Fruit fly (Drosophila melanogaster) whole organism, adult: ENCODE measurements around the gene CG32066.

Experiments used
- CG11617 ChIP-seq: fragments of 200-800 bp; sonication (Bioruptor generic); optimal IDR thresholded peaks from 2 replicates; lab custom pipeline; 2017; ENCODE audit warnings: mild to moderate bottlenecking, missing biosample characterization, missing genetic modification reagents, missing genetic modification characterization
- CG12768 ChIP-seq: fragments of 200-800 bp; sonication (Bioruptor generic); optimal IDR thresholded peaks from 2 replicates; lab custom pipeline; 2017; ENCODE audit warnings: missing biosample characterization, missing genetic modification characterization, mild to moderate bottlenecking, moderate library complexity, missing genetic modification reagents
- CG14711 ChIP-seq: fragments of 200-800 bp; sonication (Bioruptor generic); optimal IDR thresholded peaks from 2 replicates; lab custom pipeline; 2018; ENCODE audit warnings: missing biosample characterization, mild to moderate bottlenecking, missing genetic modification characterization, moderate library complexity
- CG1620 ChIP-seq: fragments of 200-800 bp; sonication (Bioruptor generic); optimal IDR thresholded peaks from 2 replicates; lab custom pipeline; 2016; ENCODE audit warnings: missing biosample characterization, missing genetic modification characterization
- CG33017 ChIP-seq: fragments of 200-800 bp; sonication (Bioruptor generic); optimal IDR thresholded peaks from 2 replicates; lab custom pipeline; 2018; ENCODE audit warnings: missing biosample characterization, mild to moderate bottlenecking, missing genetic modification characterization, moderate library complexity
- CG5204 ChIP-seq: fragments of 200-800 bp; sonication (Bioruptor generic); optimal IDR thresholded peaks from 2 replicates; lab custom pipeline; 2016; ENCODE audit warnings: missing biosample characterization, missing genetic modification characterization
- CG7045 ChIP-seq: fragments of 200-800 bp; sonication (Bioruptor generic); optimal IDR thresholded peaks from 2 replicates; lab custom pipeline; 2017; ENCODE audit warnings: missing biosample characterization, mild to moderate bottlenecking, missing genetic modification characterization
- CG7101 ChIP-seq: fragments of 200-800 bp; sonication (Bioruptor generic); optimal IDR thresholded peaks from 2 replicates; lab custom pipeline; 2018; ENCODE audit warnings: missing biosample characterization, mild to moderate bottlenecking, missing genetic modification characterization, moderate library complexity
- Clk ChIP-seq: fragments of 200-800 bp; sonication (Bioruptor generic); optimal IDR thresholded peaks from 2 replicates; lab custom pipeline; 2017; ENCODE audit warnings: missing biosample characterization, missing genetic modification characterization
- Crg-1 ChIP-seq: fragments of 200-800 bp; sonication (Bioruptor generic); optimal IDR thresholded peaks from 2 replicates; lab custom pipeline; 2016; ENCODE audit warnings: missing biosample characterization, missing genetic modification characterization
- Hr96 ChIP-seq: fragments of 200-800 bp; sonication (Bioruptor generic); optimal IDR thresholded peaks from 2 replicates; lab custom pipeline; 2016; ENCODE audit warnings: missing biosample characterization, missing genetic modification characterization
- Mnt ChIP-seq: fragments of 200-800 bp; sonication (Bioruptor generic); optimal IDR thresholded peaks from 2 replicates; lab custom pipeline; 2016; ENCODE audit warnings: missing biosample characterization, mild to moderate bottlenecking, missing genetic modification characterization
- bab1 ChIP-seq: fragments of 200-800 bp; sonication (Bioruptor generic); optimal IDR thresholded peaks from 3 replicates; lab custom pipeline; 2019; ENCODE audit warnings: missing biosample characterization, mild to moderate bottlenecking, missing genetic modification characterization, moderate library complexity
- cic ChIP-seq: fragments of 200-800 bp; sonication (Bioruptor generic); optimal IDR thresholded peaks from 2 replicates; lab custom pipeline; 2017; ENCODE audit warnings: missing biosample characterization, mild to moderate bottlenecking, missing genetic modification characterization, moderate library complexity
- cnc ChIP-seq, 2 experiments: fragments of >200 bp; optimal IDR thresholded peaks; 2 replicates each; lab custom pipeline; 2017
- kay ChIP-seq: fragments of 200-800 bp; sonication (Bioruptor generic); peaks from one replicate; lab custom pipeline; 2016; ENCODE audit warnings: missing biosample characterization, missing genetic modification characterization, borderline replicate concordance
- ovo ChIP-seq: fragments of 200-800 bp; sonication (Bioruptor generic); optimal IDR thresholded peaks from 2 replicates; lab custom pipeline; 2016; ENCODE audit warnings: missing biosample characterization, missing genetic modification characterization
- pad ChIP-seq: fragments of 200-800 bp; sonication (Bioruptor generic); optimal IDR thresholded peaks from 3 replicates; lab custom pipeline; 2017; ENCODE audit warnings: missing biosample characterization, missing genetic modification characterization, mild to moderate bottlenecking, moderate library complexity, missing genetic modification reagents
- tj ChIP-seq: fragments of 200-800 bp; sonication (Bioruptor generic); optimal IDR thresholded peaks from 3 replicates; lab custom pipeline; 2017; ENCODE audit warnings: missing biosample characterization, mild to moderate bottlenecking, missing genetic modification characterization, moderate library complexity
- toe ChIP-seq: fragments of 200-800 bp; sonication (Bioruptor generic); optimal IDR thresholded peaks from 2 replicates; lab custom pipeline; 2016; ENCODE audit warnings: missing biosample characterization, missing genetic modification characterization

The CG32066 gene

DNA sequence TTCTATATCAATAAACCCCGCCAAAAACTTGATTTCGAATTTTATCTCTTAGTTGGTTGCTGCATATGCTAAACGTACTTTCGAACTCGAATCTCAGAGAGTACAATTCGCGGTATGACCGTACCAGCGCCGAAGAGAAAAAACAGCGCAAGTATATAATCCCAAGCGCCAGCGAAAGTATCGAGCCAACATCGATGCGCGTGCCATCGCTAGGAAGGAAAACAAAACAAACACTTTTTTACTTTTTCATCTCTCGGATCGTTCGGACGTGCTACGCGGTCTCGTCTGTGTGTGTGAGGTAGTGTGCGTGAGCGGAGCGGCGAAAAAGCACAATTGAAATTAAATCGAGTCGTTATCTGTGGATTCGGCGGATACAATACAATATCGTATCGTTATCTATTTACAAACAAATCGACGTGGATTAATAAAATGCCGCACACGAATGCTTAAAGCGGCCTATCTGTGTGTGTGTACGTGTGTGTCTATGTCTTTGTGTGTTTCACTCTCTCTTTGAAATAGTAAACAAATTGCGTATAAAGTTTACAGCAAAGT, 3.8 kb upstream of the CG32066 start, which contains the start of gene simj:
simj (plus strand) TSS at position 229 of the 552 bp plus-strand sequence.
- peak; percentile 39 for TF ChIP-seq CG1620
- TF ChIP-seq CG14711 (tag; lab: Kevin White, UChicago): peak; percentile 39
- peak; percentile 54 for TF ChIP-seq Hr96 (GFP tag; lab: Kevin White, UChicago)
- TF ChIP-seq bab1 (GFP tag; lab: Kevin White, UChicago): peak; percentile 76
- TF ChIP-seq CG11617 (GFP tag; lab: Kevin White, UChicago): peak; percentile 59
- TF ChIP-seq CG7045: peak; percentile 28
- TF ChIP-seq CG5204 (GFP tag; lab: Kevin White, UChicago): no peak
- no peak for TF ChIP-seq cnc (optimal IDR thresholded peaks at IDR 0.05; lab: Kevin White, UChicago)
- peak; percentile 43 for TF ChIP-seq Crg-1 (GFP tag; lab: Kevin White, UChicago)
- no peak for TF ChIP-seq Clk (GFP tag; lab: Kevin White, UChicago)
- peak; percentile 72 for TF ChIP-seq CG12768 (GFP tag; lab: Kevin White, UChicago)
- TF ChIP-seq kay (GFP tag; lab: Kevin White, UChicago): peak; percentile 67
- peak; percentile 78 for TF ChIP-seq Mnt (GFP tag; lab: Kevin White, UChicago)
- peak; percentile 45 for TF ChIP-seq pad (GFP tag; lab: Kevin White, UChicago)
- peak; percentile 76 for TF ChIP-seq CG33017 (tag; lab: Kevin White, UChicago)
- peak; percentile 6 for TF ChIP-seq toe
- peak; percentile 56 for TF ChIP-seq ovo (GFP tag; lab: Kevin White, UChicago)
- peak; percentile 51 for TF ChIP-seq tj
- TF ChIP-seq CG7101: peak; percentile 78
- peak; percentile 89 for TF ChIP-seq cic (GFP tag; lab: Kevin White, UChicago)

DNA sequence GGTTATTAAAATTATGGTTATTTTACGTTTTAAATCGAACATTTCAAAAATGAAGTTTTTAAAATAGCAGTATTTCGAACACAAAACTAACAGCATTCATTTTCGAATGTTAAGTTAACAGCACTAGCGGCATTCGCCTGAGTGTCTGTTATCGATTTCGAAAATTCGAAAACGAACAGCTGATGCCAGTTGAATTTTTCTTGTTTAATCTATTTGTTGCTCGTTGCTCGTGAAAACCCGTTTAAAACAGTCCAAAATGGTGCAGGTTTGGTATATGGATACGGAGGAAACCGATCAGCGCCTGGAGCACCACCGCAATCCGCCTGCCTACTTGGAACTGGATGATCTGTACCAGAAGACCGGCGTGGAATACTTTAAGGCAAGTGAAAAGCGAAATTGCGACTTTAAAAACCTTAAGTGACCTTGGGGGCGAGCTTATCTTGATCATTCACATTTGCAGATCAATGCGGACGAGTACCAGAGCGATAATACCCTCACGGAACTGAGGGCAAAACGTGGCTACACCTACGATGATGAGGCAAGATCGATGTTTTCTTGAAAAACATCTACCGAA, 2.5 kb upstream of the CG32066 start, which contains the start of gene Adi1:
Adi1 (plus strand) TSS at position 187 of the 574 bp plus-strand sequence.
- TF ChIP-seq bab1 (GFP tag; lab: Kevin White, UChicago): peak; percentile 33
- no peak for TF ChIP-seq CG14711 (tag; lab: Kevin White, UChicago)

DNA sequence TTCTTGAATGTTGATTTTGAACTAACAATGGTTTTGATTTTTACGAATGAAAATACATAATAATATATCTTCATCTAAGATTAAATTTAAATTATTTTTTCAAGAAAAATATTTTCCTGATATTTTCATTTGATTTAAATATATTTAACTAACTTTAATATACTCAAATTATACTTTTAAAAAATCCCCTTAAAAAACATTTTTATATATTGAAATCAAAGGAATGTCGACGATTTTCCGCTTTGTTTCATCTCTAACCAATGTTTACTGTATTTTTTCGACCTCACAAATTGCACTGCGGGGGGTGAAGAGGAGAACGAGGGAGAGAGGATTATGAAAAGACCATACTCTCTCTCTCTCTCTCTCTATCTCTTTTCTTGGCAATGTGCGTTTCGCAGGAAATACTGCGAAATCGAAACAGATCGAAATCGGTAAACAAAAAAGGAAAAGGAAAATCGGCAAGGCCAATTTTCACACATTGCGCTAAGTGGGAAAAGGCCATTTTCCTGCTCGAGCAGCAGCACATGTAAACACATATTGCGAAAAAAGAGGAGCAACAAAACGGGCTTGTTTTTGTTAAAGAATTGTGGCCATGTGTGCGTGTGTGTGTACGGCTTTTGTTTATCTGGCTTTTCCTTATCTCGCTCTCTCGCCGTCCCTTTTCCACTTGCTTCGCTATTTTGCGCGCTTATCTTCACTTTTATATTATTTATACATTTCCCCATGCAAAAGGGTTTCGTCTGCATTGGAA, 645 bp downstream of the CG32066 start:
- no peak for TF ChIP-seq CG7101
- TF ChIP-seq ovo (GFP tag; lab: Kevin White, UChicago): no peak
- peak; percentile 92 for TF ChIP-seq kay (GFP tag; lab: Kevin White, UChicago)
- TF ChIP-seq CG33017 (tag; lab: Kevin White, UChicago): no peak
- no peak for TF ChIP-seq toe
- no peak for TF ChIP-seq Mnt (GFP tag; lab: Kevin White, UChicago)
- TF ChIP-seq Crg-1 (GFP tag; lab: Kevin White, UChicago): no peak
- no peak for TF ChIP-seq CG1620

DNA sequence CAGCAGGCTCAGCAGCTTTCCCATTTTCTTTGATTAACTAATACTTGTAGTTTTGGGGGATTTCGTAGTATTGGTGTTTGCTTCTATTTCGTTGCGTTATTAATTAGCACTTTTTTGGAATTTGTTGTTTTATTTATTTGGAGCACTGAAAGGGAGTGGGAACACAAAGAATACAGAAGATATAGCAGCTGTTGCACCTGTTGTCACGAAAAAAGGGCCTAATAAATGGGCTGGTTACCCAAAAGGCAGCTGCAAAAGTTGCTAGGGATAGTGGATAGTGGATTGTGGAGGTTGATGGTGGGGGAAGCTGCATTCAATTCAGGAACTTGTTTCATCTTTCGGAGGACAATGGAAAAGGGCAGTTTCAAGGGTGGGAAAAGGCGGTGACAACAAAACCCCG, 1.3 kb downstream of the CG32066 start:
- TF ChIP-seq CG7101: no peak
- no peak for TF ChIP-seq pad (GFP tag; lab: Kevin White, UChicago)
- TF ChIP-seq CG11617 (GFP tag; lab: Kevin White, UChicago): no peak
- TF ChIP-seq CG12768 (GFP tag; lab: Kevin White, UChicago): no peak
- no peak for TF ChIP-seq CG5204 (GFP tag; lab: Kevin White, UChicago)

DNA sequence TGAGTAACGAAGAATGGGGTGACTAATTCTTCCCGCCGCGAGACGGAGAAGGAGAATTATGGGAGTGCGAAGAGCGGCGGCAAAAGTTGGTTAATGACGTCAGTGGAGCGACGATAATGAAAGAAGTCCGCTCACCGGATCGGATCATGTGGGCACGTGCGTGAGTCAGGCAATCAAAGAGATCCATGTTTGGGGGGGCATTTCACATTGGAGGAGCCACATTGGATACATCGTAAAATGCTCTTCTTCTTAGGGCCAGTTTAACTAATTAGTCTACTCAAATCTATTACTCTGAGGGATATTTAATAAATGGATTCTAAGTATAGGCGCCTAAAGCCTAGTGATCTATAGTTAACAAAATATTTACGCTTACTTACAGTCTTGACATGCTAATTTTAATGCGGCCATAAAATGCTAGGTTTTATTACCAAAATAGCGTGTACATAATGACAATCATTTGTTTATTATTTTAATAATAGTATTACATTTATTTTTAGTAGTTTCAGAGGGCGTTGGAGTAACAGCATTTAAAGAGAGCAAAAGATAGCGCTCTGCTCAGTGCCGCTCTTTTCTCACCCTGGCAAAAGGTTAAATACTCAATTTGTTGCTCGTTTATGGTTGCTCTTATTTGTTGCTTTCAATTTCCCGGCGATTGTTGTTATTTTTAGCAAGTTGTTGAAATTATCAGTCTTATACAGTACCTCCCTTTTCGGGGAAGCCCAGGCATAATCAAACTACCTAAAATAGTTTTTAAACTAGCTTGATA, 2.3 kb downstream of the CG32066 start:
- TF ChIP-seq CG1620: no peak
- no peak for TF ChIP-seq Crg-1 (GFP tag; lab: Kevin White, UChicago)
- no peak for TF ChIP-seq CG7101
- no peak for TF ChIP-seq CG5204 (GFP tag; lab: Kevin White, UChicago)
- TF ChIP-seq bab1 (GFP tag; lab: Kevin White, UChicago): no peak
- TF ChIP-seq CG14711 (tag; lab: Kevin White, UChicago): no peak
- TF ChIP-seq CG7045: no peak
- TF ChIP-seq pad (GFP tag; lab: Kevin White, UChicago): no peak
- no peak for TF ChIP-seq Hr96 (GFP tag; lab: Kevin White, UChicago)

DNA sequence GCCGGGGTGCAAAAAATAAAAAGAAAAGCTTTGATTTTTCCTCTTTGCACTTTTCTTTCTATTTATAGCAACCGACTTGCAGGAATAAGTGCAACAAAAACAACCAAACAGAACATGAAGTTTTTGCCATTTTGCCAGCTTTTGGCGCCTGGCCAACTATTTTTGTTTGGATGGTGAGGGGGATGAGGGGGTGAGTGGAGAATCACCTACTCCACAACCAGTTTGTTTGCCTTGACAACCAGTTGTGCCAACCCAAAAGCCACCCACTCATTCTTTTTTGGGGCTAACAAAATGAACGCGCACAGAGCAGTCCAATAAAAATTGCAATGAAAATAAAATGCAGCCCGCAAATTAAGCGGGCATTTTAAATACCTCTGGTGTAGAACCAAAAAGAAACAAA, 3.5 kb downstream of the CG32066 start:
- no peak for TF ChIP-seq cnc (optimal IDR thresholded peaks at IDR 0.05; lab: Kevin White, UChicago)
- TF ChIP-seq cic (GFP tag; lab: Kevin White, UChicago): no peak
- no peak for TF ChIP-seq Mnt (GFP tag; lab: Kevin White, UChicago)
- TF ChIP-seq Hr96 (GFP tag; lab: Kevin White, UChicago): no peak
